Worm (Caenorhabditis elegans) whole organism, L2 larva: Measurements from ENCODE around the gene R02F2.5.
A peak's percentile ranks its signal among the peaks of the same experiment; 100 is the strongest.

Source experiments
- C34F6.9 ChIP-seq: fragments of 150-350 bp; optimal IDR thresholded peaks from 2 replicates; lab custom pipeline; 2014; ENCODE audit warnings: missing biosample characterization, missing genetic modification characterization
- F13H6.1 ChIP-seq: sonication (generic microtip); optimal IDR thresholded peaks from 2 replicates; lab custom pipeline; 2016; ENCODE audit warnings: missing genetic modification characterization, missing compliant biosample characterization
- R02D3.7 ChIP-seq: fragments of 150-350 bp; optimal IDR thresholded peaks from 2 replicates; lab custom pipeline; 2014; ENCODE audit warnings: missing biosample characterization, missing genetic modification characterization
- Y55F3AM.14 ChIP-seq: fragments of 200-800 bp; sonication (Bioruptor generic); optimal IDR thresholded peaks from 2 replicates; lab custom pipeline; 2018; ENCODE audit warnings: mild to moderate bottlenecking, missing genetic modification characterization, missing compliant biosample characterization
- ZK546.5 ChIP-seq: sonication (generic microtip); optimal IDR thresholded peaks from 2 replicates; lab custom pipeline; 2017; ENCODE audit warnings: missing biosample characterization, missing genetic modification characterization
- alr-1 ChIP-seq: fragments of 150-350 bp; optimal IDR thresholded peaks from 2 replicates; lab custom pipeline; 2014; ENCODE audit warnings: missing biosample characterization, missing genetic modification characterization
- aly-2 ChIP-seq: fragments of 150-350 bp; optimal IDR thresholded peaks from 2 replicates; lab custom pipeline; 2014; ENCODE audit warnings: missing biosample characterization, missing genetic modification characterization
- ama-1 ChIP-seq: fragments of 150-350 bp; optimal IDR thresholded peaks from 2 replicates; lab custom pipeline; 2018; ENCODE audit warnings: inconsistent platforms
- ceh-16 ChIP-seq: fragments of 150-350 bp; optimal IDR thresholded peaks from 2 replicates; lab custom pipeline; 2014; ENCODE audit warnings: missing biosample characterization, missing genetic modification characterization
- ceh-82 ChIP-seq: fragments of 150-350 bp; optimal IDR thresholded peaks from 2 replicates; lab custom pipeline; 2014; ENCODE audit warnings: missing biosample characterization, missing genetic modification characterization
- crh-2 ChIP-seq: sonication (generic microtip); optimal IDR thresholded peaks from 2 replicates; lab custom pipeline; 2017; ENCODE audit warnings: missing biosample characterization, missing genetic modification characterization
- dmd-4 ChIP-seq: sonication (generic microtip); optimal IDR thresholded peaks from 2 replicates; lab custom pipeline; 2017; ENCODE audit warnings: missing biosample characterization, missing genetic modification characterization
- elt-1 ChIP-seq: fragments of 150-350 bp; optimal IDR thresholded peaks from 2 replicates; lab custom pipeline; 2014; ENCODE audit warnings: missing biosample characterization, missing genetic modification characterization
- elt-3 ChIP-seq: sonication (generic microtip); optimal IDR thresholded peaks from 2 replicates; lab custom pipeline; 2017; ENCODE audit warnings: missing biosample characterization, missing genetic modification characterization
- fos-1 ChIP-seq: fragments of 150-350 bp; optimal IDR thresholded peaks from 2 replicates; lab custom pipeline; 2014; ENCODE audit warnings: missing biosample characterization, missing genetic modification characterization
- gmeb-1 ChIP-seq: fragments of 150-350 bp; optimal IDR thresholded peaks from 2 replicates; lab custom pipeline; 2014; ENCODE audit warnings: missing biosample characterization, missing genetic modification characterization
- lin-11 ChIP-seq: fragments of 150-350 bp; sonication (generic microtip); optimal IDR thresholded peaks from 2 replicates; lab custom pipeline; 2014; ENCODE audit warnings: missing biosample characterization, missing genetic modification characterization, inconsistent platforms, mixed read lengths
- lin-13 ChIP-seq: fragments of 150-350 bp; optimal IDR thresholded peaks from 2 replicates; lab custom pipeline; 2014; ENCODE audit warnings: missing biosample characterization, missing genetic modification reagents, missing genetic modification characterization
- lin-39 ChIP-seq: fragments of 150-350 bp; optimal IDR thresholded peaks from 2 replicates; lab custom pipeline; 2014; ENCODE audit warnings: missing biosample characterization, missing genetic modification reagents, missing genetic modification characterization
- lsy-2 ChIP-seq, 2 experiments: fragments of 150-350 bp in 1 of 2; sonication (generic microtip) in 1 of 2; optimal IDR thresholded peaks; 2 replicates each; lab custom pipeline; 2014 to 2017; ENCODE audit warnings: missing biosample characterization in 2 of 2, missing genetic modification characterization in 2 of 2
- mab-5 ChIP-seq: fragments of 150-350 bp; optimal IDR thresholded peaks from 2 replicates; lab custom pipeline; 2014; ENCODE audit warnings: missing biosample characterization, missing genetic modification characterization
- mbf-1 ChIP-seq: sonication (generic microtip); optimal IDR thresholded peaks from 2 replicates; lab custom pipeline; 2017; ENCODE audit warnings: missing biosample characterization, missing genetic modification characterization
- mdl-1 ChIP-seq, 2 experiments: fragments of 150-350 bp in 1 of 2; sonication (generic microtip) in 1 of 2; optimal IDR thresholded peaks; 2 replicates each; lab custom pipeline; 2017; ENCODE audit warnings: missing biosample characterization in 2 of 2, missing genetic modification characterization in 2 of 2
- nhr-11 ChIP-seq: fragments of 150-350 bp; optimal IDR thresholded peaks from 2 replicates; lab custom pipeline; 2014; ENCODE audit warnings: missing biosample characterization, missing genetic modification characterization
- nhr-12 ChIP-seq: fragments of 150-350 bp; optimal IDR thresholded peaks from 2 replicates; lab custom pipeline; 2014; ENCODE audit warnings: missing biosample characterization, missing genetic modification characterization
- nhr-129 ChIP-seq: fragments of 150-350 bp; optimal IDR thresholded peaks from 2 replicates; lab custom pipeline; 2014; ENCODE audit warnings: missing biosample characterization, missing genetic modification characterization
- nhr-21 ChIP-seq: fragments of 150-350 bp; optimal IDR thresholded peaks from 2 replicates; lab custom pipeline; 2014; ENCODE audit warnings: missing biosample characterization, missing genetic modification characterization
- nhr-23 ChIP-seq: fragments of 150-350 bp; optimal IDR thresholded peaks from 2 replicates; lab custom pipeline; 2014; ENCODE audit warnings: missing biosample characterization, missing genetic modification reagents, missing genetic modification characterization
- nhr-237 ChIP-seq: fragments of 150-350 bp; optimal IDR thresholded peaks from 2 replicates; lab custom pipeline; 2014; ENCODE audit warnings: missing biosample characterization, missing genetic modification characterization
- nhr-25 ChIP-seq: fragments of 150-350 bp; sonication (generic microtip); optimal IDR thresholded peaks from 3 replicates; lab custom pipeline; 2014; ENCODE audit warnings: missing biosample characterization, missing genetic modification characterization
- nhr-6 ChIP-seq: fragments of 150-350 bp; optimal IDR thresholded peaks from 2 replicates; lab custom pipeline; 2014; ENCODE audit warnings: missing biosample characterization, missing genetic modification characterization
- nhr-77 ChIP-seq: fragments of 150-350 bp; optimal IDR thresholded peaks from 2 replicates; lab custom pipeline; 2014; ENCODE audit warnings: missing biosample characterization, missing genetic modification characterization
- peb-1 ChIP-seq: fragments of 150-350 bp; optimal IDR thresholded peaks from 2 replicates; lab custom pipeline; 2014; ENCODE audit warnings: missing biosample characterization, missing genetic modification characterization
- sem-4 ChIP-seq: fragments of 150-350 bp; optimal IDR thresholded peaks from 2 replicates; lab custom pipeline; 2014; ENCODE audit warnings: missing biosample characterization, missing genetic modification reagents, missing genetic modification characterization
- skn-1 ChIP-seq: sonication (generic microtip); optimal IDR thresholded peaks from 2 replicates; lab custom pipeline; 2017; ENCODE audit warnings: missing biosample characterization, missing genetic modification characterization
- sma-3 ChIP-seq: sonication (generic microtip); optimal IDR thresholded peaks from 2 replicates; lab custom pipeline; 2016; ENCODE audit warnings: missing genetic modification reagents, missing genetic modification characterization, missing compliant biosample characterization
- sma-9 ChIP-seq, 2 experiments: fragments of 150-350 bp in 1 of 2; sonication (generic microtip) in 1 of 2; optimal IDR thresholded peaks; 2 replicates each; lab custom pipeline; 2014 to 2016; ENCODE audit warnings: missing genetic modification characterization in 2 of 2, mild to moderate bottlenecking in 1 of 2, missing biosample characterization in 1 of 2, missing compliant biosample characterization in 1 of 2, missing genetic modification reagents in 1 of 2, moderate library complexity in 1 of 2
- snpc-4 ChIP-seq: fragments of 150-350 bp; optimal IDR thresholded peaks from 2 replicates; lab custom pipeline; 2014; ENCODE audit warnings: missing biosample characterization, missing genetic modification characterization
- unc-39 ChIP-seq: fragments of 150-350 bp; optimal IDR thresholded peaks from 2 replicates; lab custom pipeline; 2014; ENCODE audit warnings: missing biosample characterization, missing genetic modification characterization
- unc-55 ChIP-seq: fragments of 150-350 bp; sonication (generic microtip); optimal IDR thresholded peaks from 3 replicates; lab custom pipeline; 2014; ENCODE audit warnings: missing biosample characterization, missing genetic modification reagents, missing genetic modification characterization
- unc-62 ChIP-seq: fragments of 150-350 bp; optimal IDR thresholded peaks from 2 replicates; lab custom pipeline; 2014; ENCODE audit warnings: missing biosample characterization, missing genetic modification reagents, missing genetic modification characterization
- zag-1 ChIP-seq: fragments of 150-350 bp; optimal IDR thresholded peaks from 2 replicates; lab custom pipeline; 2014; ENCODE audit warnings: missing biosample characterization, missing genetic modification characterization
- ztf-1 ChIP-seq: fragments of 200-800 bp; sonication (Bioruptor generic); conservative IDR thresholded peaks from 2 replicates; pipeline ENCODE4 v1.3.6; 2022; ENCODE audit warnings: missing genetic modification characterization, missing compliant biosample characterization
- ztf-4 ChIP-seq: fragments of 150-350 bp; optimal IDR thresholded peaks from 2 replicates; lab custom pipeline; 2014; ENCODE audit warnings: missing biosample characterization, missing genetic modification characterization

The R02F2.5 gene

DNA sequence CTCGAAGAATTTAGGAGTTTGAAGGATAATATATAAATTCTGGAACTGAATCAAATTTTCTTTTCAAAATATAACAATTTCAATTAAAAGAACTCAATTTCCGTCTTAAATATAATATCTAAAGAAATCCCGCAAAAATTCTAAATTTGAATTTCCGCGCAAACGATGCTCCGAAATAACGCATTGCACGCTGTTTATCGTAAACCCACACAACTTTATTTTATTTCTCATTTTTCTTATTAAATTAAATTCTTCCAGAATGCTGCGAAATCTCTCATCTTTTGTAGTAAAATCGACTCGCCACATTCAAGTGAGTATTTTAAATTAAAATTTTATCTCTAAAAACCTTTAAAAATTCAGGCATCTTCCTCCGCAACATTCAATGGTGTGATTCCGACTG lies 19.9 kb downstream of the R02F2.5 start, which contains the start of gene R02F2.9 (continued):
- TF ChIP-seq ZK546.5 (tag; lab: Kevin White, UChicago) (no peak), alr-1 (tag; lab: Kevin White, UChicago) (no peak), gmeb-1 (peak; percentile 95), ceh-82 (no peak), R02D3.7 (tag; lab: Kevin White, UChicago) (peak; percentile 92), ceh-16 (no peak)
- TF ChIP-seq, all 48 proteins: peak for 10

DNA sequence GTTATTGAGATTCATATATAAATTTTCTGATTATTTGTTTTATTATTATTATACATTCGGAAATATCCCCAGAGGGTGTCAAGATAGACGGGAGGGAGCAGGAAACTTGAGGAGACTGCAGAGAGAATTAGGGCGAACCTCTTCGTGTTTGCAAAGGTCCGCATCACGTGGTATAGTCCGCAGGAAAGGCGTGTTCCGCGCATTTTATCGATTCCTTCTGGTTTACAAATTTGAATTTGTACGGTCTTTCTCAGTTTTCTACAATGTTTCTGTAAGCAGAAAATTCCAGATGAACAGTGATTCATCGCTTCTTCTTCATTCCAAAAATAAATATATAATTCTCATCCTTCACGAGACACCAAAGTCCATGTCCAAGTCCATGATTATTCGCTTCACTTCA lies 20.8 kb downstream of the R02F2.5 start:
- TF ChIP-seq sma-9 (GFP tag; optimal IDR thresholded peaks at IDR 0.05; lab: Kevin White, UChicago) (no peak), sma-9 (tag; optimal IDR thresholded peaks at IDR 0.05; lab: Kevin White, UChicago) (no peak), skn-1 (no peak), sem-4 (no peak), mab-5 (tag; lab: Kevin White, UChicago) (no peak), mbf-1 (tag; lab: Kevin White, UChicago) (no peak), nhr-21 (tag; lab: Kevin White, UChicago) (no peak)

DNA sequence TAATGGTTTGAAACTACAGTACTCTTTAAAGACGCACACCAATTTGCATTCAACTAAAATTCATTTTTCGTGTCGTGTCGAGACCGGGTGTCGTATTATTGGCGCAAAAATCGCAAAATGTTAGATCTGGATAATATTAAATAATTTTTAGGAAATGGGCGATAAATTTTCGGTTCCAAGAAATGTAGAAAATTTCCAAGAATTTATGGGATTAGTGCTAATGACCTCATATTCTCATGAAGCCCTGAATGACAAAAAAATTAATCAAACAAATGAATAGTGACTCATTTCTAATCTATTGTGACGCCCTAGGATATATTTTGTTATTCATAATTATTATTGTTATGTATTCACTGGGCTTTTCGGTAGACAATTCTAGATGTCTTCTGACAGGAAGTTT lies 21.6 kb downstream of the R02F2.5 start:
- TF ChIP-seq nhr-6, result no peak
- no peak for TF ChIP-seq nhr-25 (tag; lab: Kevin White, UChicago)
- TF ChIP-seq lsy-2 (tag; optimal IDR thresholded peaks at IDR 0.05; lab: Kevin White, UChicago), result peak in 1 of 2 experiments; percentile 39
- no peak for TF ChIP-seq ztf-4
- peak; percentile 47 for TF ChIP-seq nhr-21 (tag; lab: Kevin White, UChicago)
- TF ChIP-seq nhr-237 (tag; lab: Kevin White, UChicago), result no peak
- no peak for TF ChIP-seq unc-39 (tag; lab: Kevin White, UChicago)
- TF ChIP-seq snpc-4 (tag; lab: Kevin White, UChicago), result no peak

DNA sequence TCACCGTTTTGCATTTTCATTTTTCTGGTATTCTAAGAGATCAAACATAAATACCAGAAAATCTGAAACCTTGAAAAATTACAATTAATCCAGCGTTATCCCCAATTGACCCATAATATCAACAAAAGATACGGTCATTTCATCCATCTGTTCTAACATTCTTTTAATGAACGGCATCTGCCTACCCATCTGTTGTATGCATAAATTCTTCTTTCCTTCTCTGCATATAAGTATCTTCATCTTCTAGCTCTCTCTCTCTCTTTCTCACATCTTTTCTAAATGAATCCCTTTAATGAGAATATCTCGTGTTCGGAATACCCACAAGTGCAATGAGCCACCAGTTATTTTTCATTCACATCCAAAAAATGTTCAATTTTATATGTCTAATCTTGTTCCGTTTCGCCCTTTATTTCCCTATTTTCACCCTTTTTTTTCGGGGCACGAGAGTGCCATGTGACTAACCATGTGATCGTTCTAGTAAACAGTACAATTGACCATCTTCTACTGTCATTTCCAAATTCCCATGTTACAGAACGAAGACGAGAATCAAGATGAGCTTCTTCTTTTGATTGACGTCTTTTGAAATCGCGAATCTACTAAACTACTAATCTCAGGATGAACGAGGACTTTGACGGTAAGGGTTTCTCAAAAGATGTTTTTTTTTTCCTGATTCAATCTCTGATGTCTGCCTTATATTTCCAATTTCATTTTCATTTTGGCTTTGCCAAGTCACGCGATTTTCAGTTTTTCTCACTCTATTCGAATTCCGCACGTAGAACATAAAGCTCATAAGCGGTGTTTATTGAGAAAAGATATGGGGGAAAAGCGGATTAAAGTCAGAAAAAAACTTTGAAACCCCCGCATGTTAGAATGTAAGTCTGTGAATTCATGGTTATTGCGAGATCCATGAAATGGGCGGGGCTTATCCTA lies 22.5 kb downstream of the R02F2.5 start, which contains the start of gene R02F2.1:
Gene R02F2.1 (plus strand): TSS at position 528 of the 930 bp plus-strand sequence.
- no peak for TF ChIP-seq nhr-11 (tag; lab: Kevin White, UChicago)
- TF ChIP-seq sma-3 (GFP tag; lab: Kevin White, UChicago), result peak; percentile 31
- TF ChIP-seq unc-39 (tag; lab: Kevin White, UChicago), result no peak
- TF ChIP-seq mab-5 (tag; lab: Kevin White, UChicago), result no peak
- no peak for TF ChIP-seq lsy-2 (tag; optimal IDR thresholded peaks at IDR 0.05; lab: Kevin White, UChicago)
- no peak for TF ChIP-seq nhr-77 (tag; lab: Kevin White, UChicago)
- TF ChIP-seq crh-2 (tag; lab: Kevin White, UChicago), result peak; percentile 62
- peak; percentile 11 for TF ChIP-seq nhr-6
- TF ChIP-seq nhr-129 (tag; lab: Kevin White, UChicago), result peak; percentile 72
- TF ChIP-seq zag-1 (tag; lab: Kevin White, UChicago), result no peak
- no peak for TF ChIP-seq alr-1 (tag; lab: Kevin White, UChicago)
- no peak for TF ChIP-seq elt-3 (tag; lab: Kevin White, UChicago)
- TF ChIP-seq nhr-21 (tag; lab: Kevin White, UChicago), result no peak
- no peak for TF ChIP-seq lin-13
- TF ChIP-seq mdl-1 (tag; optimal IDR thresholded peaks at IDR 0.05; lab: Kevin White, UChicago), result no peak
- TF ChIP-seq nhr-12, result no peak
- TF ChIP-seq ceh-16, result no peak
- peak; percentile 27 for TF ChIP-seq sma-9 (GFP tag; optimal IDR thresholded peaks at IDR 0.05; lab: Kevin White, UChicago)
- TF ChIP-seq sma-9 (tag; optimal IDR thresholded peaks at IDR 0.05; lab: Kevin White, UChicago), result no peak
- no peak for TF ChIP-seq F13H6.1 (tag; lab: Kevin White, UChicago)
- TF ChIP-seq ztf-1, result no peak
- TF ChIP-seq lin-39 (tag; lab: Kevin White, UChicago), result no peak
- peak; percentile 29 for TF ChIP-seq C34F6.9 (tag; lab: Kevin White, UChicago)
- TF ChIP-seq elt-1 (tag; lab: Kevin White, UChicago), result no peak
- TF ChIP-seq ama-1 (lab: Kevin White, UChicago), result peak; percentile 38
- TF ChIP-seq mbf-1 (tag; lab: Kevin White, UChicago), result no peak
- no peak for TF ChIP-seq ztf-4
- no peak for TF ChIP-seq peb-1
- no peak for TF ChIP-seq ceh-82
- TF ChIP-seq snpc-4 (tag; lab: Kevin White, UChicago), result no peak
- TF ChIP-seq ZK546.5 (tag; lab: Kevin White, UChicago), result no peak
- TF ChIP-seq lin-11 (tag; lab: Kevin White, UChicago), result no peak
- TF ChIP-seq Y55F3AM.14 (GFP tag; lab: Kevin White, UChicago), result no peak
- peak; percentile 4 for TF ChIP-seq unc-55 (GFP tag; lab: Kevin White, UChicago)
- peak; percentile 15 for TF ChIP-seq gmeb-1
- peak; percentile 68 for TF ChIP-seq nhr-25 (tag; lab: Kevin White, UChicago)
- TF ChIP-seq fos-1 (tag; lab: Kevin White, UChicago), result peak; percentile 12
- no peak for TF ChIP-seq nhr-237 (tag; lab: Kevin White, UChicago)
- no peak for TF ChIP-seq dmd-4 (tag; lab: Kevin White, UChicago)
- no peak for TF ChIP-seq unc-62 (GFP tag; lab: Kevin White, UChicago)
- TF ChIP-seq sem-4, result no peak
- TF ChIP-seq aly-2 (tag; lab: Kevin White, UChicago), result no peak
- TF ChIP-seq nhr-23 (tag; lab: Kevin White, UChicago), result no peak
